Fruit fly (Drosophila melanogaster) whole organism, prepupa: ENCODE measurements around the gene comm3.

Source experiments
- CG10669 ChIP-seq: fragments of 200-800 bp; sonication (Bioruptor generic); optimal IDR thresholded peaks from 3 replicates; lab custom pipeline; 2018; ENCODE audit warnings: missing biosample characterization, mild to moderate bottlenecking, missing genetic modification characterization, moderate library complexity
- CG11294 ChIP-seq: fragments of 200-800 bp; sonication (Bioruptor generic); IDR thresholded peaks from 2 replicates; pipeline ENCODE4 v1.3.6; 2022; ENCODE audit warnings: missing biosample characterization, missing genetic modification characterization
- CG11762 ChIP-seq: fragments of 200-800 bp; sonication (Bioruptor generic); optimal IDR thresholded peaks from 3 replicates; lab custom pipeline; 2016; ENCODE audit warnings: missing biosample characterization, missing genetic modification characterization; ENCODE audit not compliant: insufficient read depth
- CG11902 ChIP-seq: fragments of 200-800 bp; sonication (Bioruptor generic); optimal IDR thresholded peaks from 3 replicates; lab custom pipeline; 2016; ENCODE audit warnings: missing biosample characterization, missing genetic modification characterization
- CG15336 ChIP-seq: fragments of 200-800 bp; sonication (Bioruptor generic); IDR thresholded peaks from 2 replicates; pipeline ENCODE4 v1.3.6; 2022; ENCODE audit warnings: missing biosample characterization, missing genetic modification characterization
- CG1621 ChIP-seq: fragments of 200-800 bp; sonication (Bioruptor generic); optimal IDR thresholded peaks from 3 replicates; lab custom pipeline; 2018; ENCODE audit warnings: missing biosample characterization, mild to moderate bottlenecking, missing genetic modification characterization
- CG31627 ChIP-seq: fragments of 200-800 bp; sonication (Bioruptor generic); optimal IDR thresholded peaks from 3 replicates; lab custom pipeline; 2016; ENCODE audit warnings: missing biosample characterization, missing genetic modification characterization
- CG34406 ChIP-seq: fragments of 200-800 bp; sonication (Bioruptor generic); optimal IDR thresholded peaks from 3 replicates; lab custom pipeline; 2016; ENCODE audit warnings: missing biosample characterization, missing genetic modification characterization
- CG3919 ChIP-seq: fragments of 200-800 bp; sonication (Bioruptor generic); optimal IDR thresholded peaks from 3 replicates; lab custom pipeline; 2016; ENCODE audit warnings: missing biosample characterization, missing genetic modification characterization
- CG6276 ChIP-seq: fragments of 200-800 bp; sonication (Bioruptor generic); optimal IDR thresholded peaks from 2 replicates; lab custom pipeline; 2017; ENCODE audit warnings: missing biosample characterization, mild to moderate bottlenecking, missing genetic modification characterization
- CG6792 ChIP-seq: fragments of 200-800 bp; sonication (Bioruptor generic); optimal IDR thresholded peaks from 3 replicates; lab custom pipeline; 2016; ENCODE audit warnings: missing biosample characterization, missing genetic modification characterization
- CG6808 ChIP-seq: fragments of 200-800 bp; sonication (Bioruptor generic); optimal IDR thresholded peaks from 3 replicates; lab custom pipeline; 2017; ENCODE audit warnings: missing biosample characterization, missing genetic modification characterization, mild to moderate bottlenecking, moderate library complexity, missing genetic modification reagents
- CG6854 ChIP-seq: fragments of 200-800 bp; sonication (Bioruptor generic); optimal IDR thresholded peaks from 2 replicates; lab custom pipeline; 2017; ENCODE audit warnings: missing biosample characterization, mild to moderate bottlenecking, missing genetic modification characterization
- CG8319 ChIP-seq: fragments of 200-800 bp; sonication (Bioruptor generic); optimal IDR thresholded peaks from 3 replicates; lab custom pipeline; 2016; ENCODE audit warnings: missing biosample characterization, missing genetic modification characterization
- CG9139 ChIP-seq: fragments of 200-800 bp; sonication (Bioruptor generic); optimal IDR thresholded peaks from 3 replicates; lab custom pipeline; 2017; ENCODE audit warnings: missing biosample characterization, mild to moderate bottlenecking, missing genetic modification characterization
- Eip75B ChIP-seq: fragments of 200-800 bp; sonication (Bioruptor generic); optimal IDR thresholded peaks from 3 replicates; lab custom pipeline; 2016; ENCODE audit warnings: missing biosample characterization, missing genetic modification characterization
- Eip93F ChIP-seq: fragments of 200-800 bp; sonication (Bioruptor generic); optimal IDR thresholded peaks from 2 replicates; lab custom pipeline; 2016; ENCODE audit warnings: missing biosample characterization, mild to moderate bottlenecking, missing genetic modification characterization
- Gug ChIP-seq: fragments of 200-800 bp; sonication (Bioruptor generic); IDR thresholded peaks from 2 replicates; pipeline ENCODE4 v1.3.6; 2022; ENCODE audit warnings: missing biosample characterization, missing genetic modification characterization
- Hr38 ChIP-seq: sonication (Bioruptor generic); optimal IDR thresholded peaks from 2 replicates; lab custom pipeline; 2016; ENCODE audit warnings: missing biosample characterization, missing genetic modification characterization
- Smox ChIP-seq: fragments of 200-800 bp; sonication (Bioruptor generic); optimal IDR thresholded peaks from 3 replicates; lab custom pipeline; 2016; ENCODE audit warnings: missing biosample characterization, missing genetic modification characterization
- Sox102F ChIP-seq: fragments of 200-800 bp; sonication (Bioruptor generic); optimal IDR thresholded peaks from 2 replicates; lab custom pipeline; 2016; ENCODE audit warnings: missing biosample characterization, mild to moderate bottlenecking, missing genetic modification characterization
- Sox14 ChIP-seq: fragments of 200-800 bp; sonication (Bioruptor generic); optimal IDR thresholded peaks from 3 replicates; lab custom pipeline; 2016; ENCODE audit warnings: missing biosample characterization, missing genetic modification characterization
- Sox15 ChIP-seq: fragments of 200-800 bp; sonication (Bioruptor generic); optimal IDR thresholded peaks from 3 replicates; lab custom pipeline; 2016; ENCODE audit warnings: missing biosample characterization, missing genetic modification characterization
- achi ChIP-seq: fragments of 200-800 bp; sonication (Bioruptor generic); optimal IDR thresholded peaks from 3 replicates; lab custom pipeline; 2016; ENCODE audit warnings: missing biosample characterization, missing genetic modification characterization
- acj6 ChIP-seq: fragments of 200-800 bp; sonication (Bioruptor generic); optimal IDR thresholded peaks from 3 replicates; lab custom pipeline; 2016; ENCODE audit warnings: missing biosample characterization, missing genetic modification characterization
- cyc ChIP-seq: fragments of 200-800 bp; sonication (Bioruptor generic); optimal IDR thresholded peaks from 3 replicates; lab custom pipeline; 2016; ENCODE audit warnings: missing biosample characterization, missing genetic modification characterization
- dac ChIP-seq: fragments of 200-800 bp; sonication (Bioruptor generic); optimal IDR thresholded peaks from 2 replicates; lab custom pipeline; 2017; ENCODE audit warnings: missing biosample characterization, mild to moderate bottlenecking, missing genetic modification characterization
- fd85E ChIP-seq: fragments of 200-800 bp; sonication (Bioruptor generic); optimal IDR thresholded peaks from 3 replicates; lab custom pipeline; 2016; ENCODE audit warnings: missing biosample characterization, missing genetic modification characterization
- net ChIP-seq: fragments of 200-800 bp; sonication (Bioruptor generic); optimal IDR thresholded peaks from 3 replicates; lab custom pipeline; 2016; ENCODE audit warnings: missing biosample characterization, missing genetic modification characterization
- pdm3 ChIP-seq: fragments of 200-800 bp; sonication (Bioruptor generic); optimal IDR thresholded peaks from 3 replicates; lab custom pipeline; 2016; ENCODE audit warnings: missing biosample characterization, missing genetic modification characterization
- salr ChIP-seq, 2 experiments: fragments of 200-800 bp; sonication (Bioruptor generic); optimal IDR thresholded peaks; 3 replicates each; lab custom pipeline; 2016 to 2018; ENCODE audit warnings: missing biosample characterization in 2 of 2, missing genetic modification characterization in 2 of 2, mild to moderate bottlenecking in 1 of 2
- ss ChIP-seq, 2 experiments: fragments of 200-800 bp; sonication (Bioruptor generic); optimal IDR thresholded peaks; 2 replicates in 1 of 2; 3 replicates in 1 of 2; lab custom pipeline; 2017 to 2018; ENCODE audit warnings: mild to moderate bottlenecking in 2 of 2, missing biosample characterization in 2 of 2, missing genetic modification characterization in 2 of 2, moderate library complexity in 1 of 2
- svp ChIP-seq: fragments of 200-800 bp; sonication (Bioruptor generic); peaks from one replicate; lab custom pipeline; 2016; ENCODE audit warnings: missing biosample characterization, missing genetic modification characterization
- topi ChIP-seq: fragments of 200-800 bp; sonication (Bioruptor generic); optimal IDR thresholded peaks from 3 replicates; lab custom pipeline; 2016; ENCODE audit warnings: missing biosample characterization, missing genetic modification characterization
- vri ChIP-seq: fragments of 200-800 bp; sonication (Bioruptor generic); optimal IDR thresholded peaks from 3 replicates; lab custom pipeline; 2016; ENCODE audit warnings: missing biosample characterization, mild to moderate bottlenecking, missing genetic modification characterization

The comm3 gene

DNA sequence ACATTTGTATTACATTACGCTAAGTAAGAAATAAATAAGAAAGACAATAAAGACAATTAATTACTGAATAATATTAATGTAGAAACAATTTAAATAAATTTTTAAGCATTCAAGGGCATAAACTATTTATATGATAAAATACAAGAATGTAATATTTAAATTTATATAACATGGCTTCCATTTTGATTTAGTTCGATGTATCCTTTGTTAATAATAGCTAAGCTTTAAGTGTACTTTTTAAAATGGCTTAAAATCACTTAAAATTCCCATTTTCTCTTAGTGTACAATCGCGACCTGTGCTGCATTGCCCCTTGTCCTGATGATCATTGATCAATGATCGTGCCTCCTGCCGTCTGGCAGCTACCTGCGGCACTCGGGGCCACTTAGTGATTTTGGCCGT is 22.9 kb upstream of the comm3 start (continued):
- peak; percentile 17 for TF ChIP-seq topi
- TF ChIP-seq CG34406 (GFP tag; lab: Kevin White, UChicago) = peak; percentile 47
- TF ChIP-seq CG3919 = peak; percentile 21

DNA sequence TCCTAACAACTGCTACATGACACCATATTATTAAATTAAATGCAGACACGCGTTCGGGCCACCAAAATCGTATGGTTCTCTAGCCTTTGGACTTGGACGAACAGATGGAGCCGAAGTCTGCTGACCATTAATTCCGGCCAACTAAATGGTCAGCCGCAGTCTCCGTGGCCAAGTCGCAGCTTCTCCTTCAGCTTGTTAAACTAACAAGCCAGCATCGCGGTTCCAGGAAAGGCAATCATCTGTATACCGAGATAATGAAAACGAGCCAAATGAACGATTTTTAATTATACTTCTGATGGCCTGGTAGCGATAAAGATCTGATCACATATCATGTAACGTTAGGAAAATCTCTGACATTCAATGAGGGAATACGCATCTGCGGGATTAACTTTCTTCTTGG is 22.4 kb upstream of the comm3 start:
- TF ChIP-seq Eip75B (GFP tag; lab: Kevin White, UChicago) = no peak
- no peak for TF ChIP-seq achi (GFP tag; lab: Kevin White, UChicago)
- TF ChIP-seq CG6808 (GFP tag; lab: Kevin White, UChicago) = no peak
- TF ChIP-seq Sox15 = no peak
- TF ChIP-seq Sox14 (GFP tag; lab: Kevin White, UChicago) = no peak
- TF ChIP-seq CG11902 = no peak
- TF ChIP-seq Sox102F = no peak
- no peak for TF ChIP-seq pdm3 (GFP tag; lab: Kevin White, UChicago)
- TF ChIP-seq CG6854 (GFP tag; lab: Kevin White, UChicago) = no peak
- TF ChIP-seq fd85E (GFP tag; lab: Kevin White, UChicago) = no peak
- TF ChIP-seq ss (GFP tag; optimal IDR thresholded peaks at IDR 0.05; lab: Kevin White, UChicago) = no peak
- TF ChIP-seq salr (GFP tag; optimal IDR thresholded peaks at IDR 0.05; lab: Kevin White, UChicago) = no peak
- TF ChIP-seq CG11762 (GFP tag; lab: Kevin White, UChicago) = no peak
- TF ChIP-seq CG9139 (GFP tag; lab: Kevin White, UChicago) = no peak
- no peak for TF ChIP-seq CG15336 (GFP tag; lab: Robert Waterston, UW)
- TF ChIP-seq CG6792 (GFP tag; lab: Kevin White, UChicago) = no peak

DNA sequence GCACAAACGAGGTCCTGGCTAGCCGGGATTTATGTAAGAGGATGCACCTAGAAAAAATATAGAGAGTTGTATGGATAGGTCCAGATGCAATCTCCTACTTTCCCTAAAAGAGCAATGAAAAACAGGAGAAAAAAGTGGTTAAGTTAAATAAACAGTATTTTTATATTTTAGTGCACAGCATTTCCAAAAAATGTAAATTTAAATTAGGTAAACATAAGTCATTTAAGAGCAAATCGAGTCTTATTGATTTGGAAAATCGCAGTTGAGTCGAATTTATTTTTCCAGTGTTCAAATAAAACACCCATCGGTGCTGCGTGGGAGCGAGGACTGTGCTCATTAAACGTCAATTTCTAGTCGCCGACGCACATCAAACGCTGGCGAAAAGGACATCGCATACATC is 18.2 kb upstream of the comm3 start:
- no peak for TF ChIP-seq CG11902
- TF ChIP-seq pdm3 (GFP tag; lab: Kevin White, UChicago) = no peak
- no peak for TF ChIP-seq acj6
- no peak for TF ChIP-seq cyc
- no peak for TF ChIP-seq CG1621 (tag; lab: Kevin White, UChicago)
- no peak for TF ChIP-seq CG31627 (GFP tag; lab: Kevin White, UChicago)
- TF ChIP-seq topi = no peak
- TF ChIP-seq net = no peak
- TF ChIP-seq CG9139 (GFP tag; lab: Kevin White, UChicago) = no peak
- TF ChIP-seq svp (GFP tag; lab: Kevin White, UChicago) = no peak
- no peak for TF ChIP-seq Eip93F (GFP tag; lab: Kevin White, UChicago)
- no peak for TF ChIP-seq CG6276 (GFP tag; lab: Kevin White, UChicago)
- TF ChIP-seq CG11294 (GFP tag; lab: Robert Waterston, UW) = no peak
- TF ChIP-seq CG15336 (GFP tag; lab: Robert Waterston, UW) = no peak
- TF ChIP-seq Smox (GFP tag; lab: Kevin White, UChicago) = no peak
- TF ChIP-seq CG34406 (GFP tag; lab: Kevin White, UChicago) = no peak
- TF ChIP-seq CG8319 (GFP tag; lab: Kevin White, UChicago) = no peak
- TF ChIP-seq dac = no peak

DNA sequence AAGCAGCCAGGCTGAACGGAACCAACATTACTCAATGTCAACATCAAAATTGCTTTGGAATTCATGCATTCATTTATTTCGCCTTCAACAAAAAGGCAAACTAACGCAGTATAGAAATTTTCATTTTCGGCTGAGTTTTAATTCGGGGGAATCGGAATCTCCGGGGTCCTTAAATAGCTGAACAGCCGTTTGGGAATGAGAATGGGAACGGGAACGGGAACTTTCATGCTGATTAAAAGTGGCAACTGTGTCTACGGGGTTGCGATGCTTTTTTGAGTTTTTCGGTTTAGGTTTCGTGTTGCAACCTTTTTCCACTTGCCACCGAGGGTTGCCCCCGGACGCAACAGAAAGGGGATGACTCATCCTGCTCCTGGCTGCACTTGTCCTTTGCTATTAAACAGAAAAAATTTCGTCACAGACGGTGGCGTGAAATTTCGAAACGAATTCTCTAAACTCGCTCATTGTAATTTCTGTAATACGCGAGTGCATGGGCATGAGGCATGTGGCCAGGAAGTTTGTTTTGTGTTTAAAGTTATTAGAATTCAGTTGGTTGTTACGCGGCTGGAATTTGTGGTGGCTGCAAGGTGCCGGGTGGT is 16.7 kb upstream of the comm3 start:
- TF ChIP-seq cyc = no peak
- TF ChIP-seq Hr38 (GFP tag; lab: Kevin White, UChicago) = no peak
- no peak for TF ChIP-seq CG6792 (GFP tag; lab: Kevin White, UChicago)
- TF ChIP-seq, all 60 proteins: peak for 0

DNA sequence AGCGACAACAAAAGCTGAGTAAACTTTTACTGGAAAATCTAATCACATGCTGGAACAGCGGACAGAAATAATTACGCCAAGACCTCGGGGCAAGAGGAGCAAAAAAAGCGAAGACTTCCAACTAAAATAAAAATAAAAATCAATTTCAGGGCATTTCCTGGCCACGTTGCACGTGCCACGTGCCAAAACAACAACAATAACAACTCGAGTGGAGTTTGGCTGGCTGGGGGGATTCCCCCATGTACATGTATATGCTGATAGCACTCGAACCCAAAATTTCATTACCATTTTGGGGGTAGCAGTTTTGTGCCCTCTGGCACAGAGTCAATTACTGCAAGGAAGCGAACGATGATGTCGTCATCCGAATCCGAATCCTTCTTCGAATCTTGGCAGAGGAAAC is 14.9 kb upstream of the comm3 start:
- TF ChIP-seq dac (no peak), Sox14 (GFP tag; lab: Kevin White, UChicago) (no peak), ss (GFP tag; optimal IDR thresholded peaks at IDR 0.05; lab: Kevin White, UChicago) (no peak), CG10669 (no peak), vri (no peak), CG6792 (GFP tag; lab: Kevin White, UChicago) (no peak), CG9139 (GFP tag; lab: Kevin White, UChicago) (no peak), fd85E (GFP tag; lab: Kevin White, UChicago) (no peak), Gug (GFP tag; lab: Robert Waterston, UW) (no peak)
